Fruit fly (Drosophila melanogaster) whole organism, embryonic: ENCODE data around the gene elB.

ENCODE experiments used
- Atf-2 ChIP-seq: fragments of 200-800 bp; sonication (Bioruptor generic); optimal IDR thresholded peaks from 2 replicates; lab custom pipeline; 2016; ENCODE audit warnings: missing biosample characterization, missing genetic modification characterization
- CG10462 ChIP-seq: fragments of 200-800 bp; sonication (Bioruptor generic); optimal IDR thresholded peaks from 2 replicates; lab custom pipeline; 2016; ENCODE audit warnings: missing biosample characterization, missing genetic modification characterization
- CG10565 ChIP-seq: fragments of 200-800 bp; sonication (Bioruptor generic); optimal IDR thresholded peaks from 3 replicates; lab custom pipeline; 2016; ENCODE audit warnings: missing biosample characterization, mild to moderate bottlenecking, missing genetic modification characterization
- CG11247 ChIP-seq: fragments of 200-800 bp; sonication (Bioruptor generic); IDR thresholded peaks from 2 replicates; pipeline ENCODE4 v1.3.6; 2022; ENCODE audit warnings: missing biosample characterization, missing genetic modification characterization
- CG11695 ChIP-seq: fragments of 200-800 bp; sonication (Bioruptor generic); IDR thresholded peaks from 3 replicates; pipeline ENCODE4 v1.3.6; 2022; ENCODE audit warnings: missing biosample characterization, missing genetic modification characterization
- CG12155 ChIP-seq: fragments of 200-800 bp; sonication (Bioruptor generic); optimal IDR thresholded peaks from 3 replicates; lab custom pipeline; 2016; ENCODE audit warnings: missing biosample characterization, missing genetic modification characterization
- CG1233 ChIP-seq: fragments of 200-800 bp; sonication (Bioruptor generic); optimal IDR thresholded peaks from 4 replicates; lab custom pipeline; 2018; ENCODE audit warnings: missing biosample characterization, mild to moderate bottlenecking, missing genetic modification characterization
- CG14014 ChIP-seq: fragments of 200-800 bp; sonication (Bioruptor generic); IDR thresholded peaks from 2 replicates; pipeline ENCODE4 v1.3.6; 2022; ENCODE audit warnings: missing biosample characterization, missing genetic modification characterization
- CG16813 ChIP-seq: fragments of 200-800 bp; sonication (Bioruptor generic); IDR thresholded peaks from 3 replicates; pipeline ENCODE4 v1.3.6; 2022; ENCODE audit warnings: missing biosample characterization, missing genetic modification characterization; ENCODE audit not compliant: partially characterized antibody
- CG18599 ChIP-seq: fragments of 200-800 bp; sonication (Bioruptor generic); optimal IDR thresholded peaks from 3 replicates; lab custom pipeline; 2017; ENCODE audit warnings: missing biosample characterization, missing genetic modification characterization, mild to moderate bottlenecking, moderate library complexity, missing genetic modification reagents
- CG2712 ChIP-seq: fragments of 200-800 bp; optimal IDR thresholded peaks from 3 replicates; lab custom pipeline; 2019; ENCODE audit warnings: missing biosample characterization, mild to moderate bottlenecking, missing genetic modification characterization, moderate library complexity
- CG32767 ChIP-seq: fragments of 200-800 bp; sonication (Bioruptor generic); IDR thresholded peaks from 2 replicates; pipeline ENCODE4 v1.3.6; 2022; ENCODE audit warnings: missing biosample characterization, missing genetic modification characterization
- CG3726 ChIP-seq: fragments of 200-800 bp; sonication (Bioruptor generic); IDR thresholded peaks from 3 replicates; pipeline ENCODE4, ENCODE4 v1.3.6; 2022; ENCODE audit warnings: missing biosample characterization, missing genetic modification characterization
- CG4360 ChIP-seq: fragments of 200-800 bp; sonication (Bioruptor generic); IDR thresholded peaks from 2 replicates; pipeline ENCODE4 v1.3.6; 2022; ENCODE audit warnings: missing biosample characterization, missing genetic modification characterization
- CG6654 ChIP-seq: fragments of 200-800 bp; sonication (Bioruptor generic); optimal IDR thresholded peaks from 2 replicates; lab custom pipeline; 2017; ENCODE audit warnings: missing biosample characterization, mild to moderate bottlenecking, missing genetic modification characterization
- CG6683 ChIP-seq: fragments of 200-800 bp; sonication (Bioruptor generic); optimal IDR thresholded peaks from 2 replicates; lab custom pipeline; 2017; ENCODE audit warnings: missing biosample characterization, mild to moderate bottlenecking, missing genetic modification characterization, missing genetic modification reagents
- CG7963 ChIP-seq: fragments of 200-800 bp; sonication (Bioruptor generic); IDR thresholded peaks from 3 replicates; pipeline ENCODE4 v1.3.6; 2022; ENCODE audit warnings: missing biosample characterization, missing genetic modification characterization; ENCODE audit not compliant: partially characterized antibody
- CoRest ChIP-seq: fragments of 200-800 bp; sonication (Bioruptor generic); optimal IDR thresholded peaks from 3 replicates; lab custom pipeline; 2018; ENCODE audit warnings: missing biosample characterization, mild to moderate bottlenecking, missing genetic modification characterization, moderate library complexity
- Dp ChIP-seq: fragments of 200-800 bp; sonication (Bioruptor generic); optimal IDR thresholded peaks from 2 replicates; lab custom pipeline; 2018; ENCODE audit warnings: missing biosample characterization, mild to moderate bottlenecking, missing genetic modification characterization, moderate library complexity
- ERR ChIP-seq: fragments of 200-800 bp; sonication (Bioruptor generic); optimal IDR thresholded peaks from 2 replicates; lab custom pipeline; 2016; ENCODE audit warnings: missing biosample characterization, missing genetic modification characterization
- GATAe ChIP-seq: fragments of 200-800 bp; sonication (Bioruptor generic); conservative IDR thresholded peaks from 2 replicates; pipeline ENCODE4 v1.3.6; 2022; ENCODE audit warnings: missing biosample characterization, missing genetic modification characterization
- HLH4C ChIP-seq: fragments of 200-800 bp; sonication (Bioruptor generic); IDR thresholded peaks from 3 replicates; pipeline ENCODE4 v1.3.6; 2022; ENCODE audit warnings: missing biosample characterization, missing genetic modification characterization; ENCODE audit not compliant: partially characterized antibody
- Hand ChIP-seq: fragments of 200-800 bp; sonication (Bioruptor generic); optimal IDR thresholded peaks from 2 replicates; lab custom pipeline; 2017; ENCODE audit warnings: mild to moderate bottlenecking, missing biosample characterization, missing genetic modification reagents, missing genetic modification characterization
- MESR4 ChIP-seq: fragments of 200-800 bp; sonication (Bioruptor generic); optimal IDR thresholded peaks from 2 replicates; lab custom pipeline; 2018; ENCODE audit warnings: missing biosample characterization, mild to moderate bottlenecking, missing genetic modification characterization, moderate library complexity
- NK7.1 ChIP-seq: fragments of 200-800 bp; sonication (Bioruptor generic); optimal IDR thresholded peaks from 3 replicates; lab custom pipeline; 2016; ENCODE audit warnings: missing biosample characterization, missing genetic modification characterization
- Rx ChIP-seq: fragments of 200-800 bp; sonication (Bioruptor generic); IDR thresholded peaks from 2 replicates; pipeline ENCODE4 v1.3.6; 2022; ENCODE audit warnings: missing biosample characterization, missing genetic modification characterization
- Six4 ChIP-seq: fragments of 200-800 bp; sonication (Bioruptor generic); optimal IDR thresholded peaks from 2 replicates; lab custom pipeline; 2016; ENCODE audit warnings: missing biosample characterization, missing genetic modification characterization
- Sry-β ChIP-seq: fragments of 200-800 bp; sonication (Bioruptor generic); optimal IDR thresholded peaks from 2 replicates; lab custom pipeline; 2018; ENCODE audit warnings: missing biosample characterization, mild to moderate bottlenecking, missing genetic modification characterization, moderate library complexity
- Ssrp ChIP-seq: fragments of 200-800 bp; sonication (Bioruptor generic); optimal IDR thresholded peaks from 2 replicates; lab custom pipeline; 2018; ENCODE audit warnings: missing biosample characterization, mild to moderate bottlenecking, missing genetic modification characterization, moderate library complexity
- Trl ChIP-seq, 3 experiments: fragments of >200 bp in 2 of 3; fragments of 200-800 bp in 1 of 3; sonication (Bioruptor generic) in 1 of 3; optimal IDR thresholded peaks; 2 replicates in 1 of 3; 3 replicates in 2 of 3; lab custom pipeline; 2016 to 2017; ENCODE audit warnings: missing biosample characterization in 1 of 3, missing genetic modification characterization in 1 of 3
- bigmax ChIP-seq: fragments of 200-800 bp; sonication (Bioruptor generic); optimal IDR thresholded peaks from 2 replicates; lab custom pipeline; 2018; ENCODE audit warnings: missing biosample characterization, mild to moderate bottlenecking, missing genetic modification characterization
- crp ChIP-seq, 2 experiments: fragments of 200-800 bp; sonication (Bioruptor generic); optimal IDR thresholded peaks; 2 replicates in 1 of 2; 3 replicates in 1 of 2; lab custom pipeline; 2017; ENCODE audit warnings: missing biosample characterization in 2 of 2, missing genetic modification characterization in 2 of 2, mild to moderate bottlenecking in 1 of 2, moderate library complexity in 1 of 2
- dpn ChIP-seq, 2 experiments: fragments of 200-800 bp; sonication (Bioruptor generic); optimal IDR thresholded peaks; 3 replicates each; lab custom pipeline; 2016; ENCODE audit warnings: missing biosample characterization in 2 of 2, missing genetic modification characterization in 2 of 2
- gt ChIP-seq: fragments of 200-800 bp; sonication (Bioruptor generic); IDR thresholded peaks from 2 replicates; pipeline ENCODE4 v1.3.6; 2022; ENCODE audit warnings: missing biosample characterization, missing genetic modification characterization
- hkb ChIP-seq, 2 experiments: fragments of 200-800 bp in 1 of 2; fragments of >200 bp in 1 of 2; sonication (Bioruptor generic) in 1 of 2; IDR thresholded peaks in 1 of 2; optimal IDR thresholded peaks in 1 of 2; 2 replicates each; pipeline versions ENCODE4 v1.3.6 to Lab custom; 2017 to 2022; ENCODE audit warnings: missing biosample characterization in 1 of 2, missing genetic modification characterization in 1 of 2
- lilli ChIP-seq: fragments of 200-800 bp; sonication (Bioruptor generic); optimal IDR thresholded peaks from 3 replicates; lab custom pipeline; 2016; ENCODE audit warnings: missing biosample characterization, missing genetic modification characterization
- mld ChIP-seq: fragments of 200-800 bp; sonication (Bioruptor generic); IDR thresholded peaks from 3 replicates; pipeline ENCODE4 v1.3.6; 2022; ENCODE audit warnings: missing biosample characterization, missing genetic modification characterization; ENCODE audit not compliant: partially characterized antibody
- nerfin-2 ChIP-seq: fragments of 200-800 bp; sonication (Bioruptor generic); IDR thresholded peaks from 2 replicates; pipeline ENCODE4 v1.3.6; 2022; ENCODE audit warnings: missing biosample characterization, missing genetic modification characterization; ENCODE audit not compliant: partially characterized antibody
- phol ChIP-seq: fragments of 200-800 bp; sonication (Bioruptor generic); optimal IDR thresholded peaks from 3 replicates; lab custom pipeline; 2018; ENCODE audit warnings: missing biosample characterization, mild to moderate bottlenecking, missing genetic modification characterization, moderate library complexity
- seq ChIP-seq: fragments of 200-800 bp; sonication (Bioruptor generic); IDR thresholded peaks from 2 replicates; pipeline ENCODE4 v1.3.6; 2022; ENCODE audit warnings: missing biosample characterization, missing genetic modification characterization
- sim ChIP-seq: fragments of 200-800 bp; sonication (Bioruptor generic); IDR thresholded peaks from 2 replicates; pipeline ENCODE4 v1.3.6; 2022; ENCODE audit warnings: missing biosample characterization, missing genetic modification characterization
- sna ChIP-seq: fragments of 200-800 bp; sonication (Bioruptor generic); IDR thresholded peaks from 2 replicates; pipeline ENCODE4 v1.3.6; 2022; ENCODE audit warnings: missing biosample characterization, missing genetic modification characterization; ENCODE audit not compliant: partially characterized antibody
- sqz ChIP-seq: fragments of 200-800 bp; sonication (Bioruptor generic); optimal IDR thresholded peaks from 3 replicates; lab custom pipeline; 2018; ENCODE audit warnings: missing biosample characterization, mild to moderate bottlenecking, missing genetic modification characterization
- tna ChIP-seq: fragments of 200-800 bp; sonication (Bioruptor generic); IDR thresholded peaks from 2 replicates; pipeline ENCODE4 v1.3.6; 2022; ENCODE audit warnings: missing biosample characterization, missing genetic modification characterization; ENCODE audit not compliant: partially characterized antibody
- vfl ChIP-seq: fragments of 200-800 bp; sonication (Bioruptor generic); optimal IDR thresholded peaks from 2 replicates; lab custom pipeline; 2016; ENCODE audit warnings: missing biosample characterization, missing genetic modification characterization
- wek ChIP-seq: fragments of 200-800 bp; sonication (Bioruptor generic); optimal IDR thresholded peaks from 3 replicates; lab custom pipeline; 2018; ENCODE audit warnings: missing biosample characterization, mild to moderate bottlenecking, missing genetic modification characterization, moderate library complexity
- zfh2 ChIP-seq: fragments of 200-800 bp; sonication (Bioruptor generic); optimal IDR thresholded peaks from 2 replicates; lab custom pipeline; 2016; ENCODE audit warnings: missing biosample characterization, missing genetic modification characterization

The elB gene

DNA sequence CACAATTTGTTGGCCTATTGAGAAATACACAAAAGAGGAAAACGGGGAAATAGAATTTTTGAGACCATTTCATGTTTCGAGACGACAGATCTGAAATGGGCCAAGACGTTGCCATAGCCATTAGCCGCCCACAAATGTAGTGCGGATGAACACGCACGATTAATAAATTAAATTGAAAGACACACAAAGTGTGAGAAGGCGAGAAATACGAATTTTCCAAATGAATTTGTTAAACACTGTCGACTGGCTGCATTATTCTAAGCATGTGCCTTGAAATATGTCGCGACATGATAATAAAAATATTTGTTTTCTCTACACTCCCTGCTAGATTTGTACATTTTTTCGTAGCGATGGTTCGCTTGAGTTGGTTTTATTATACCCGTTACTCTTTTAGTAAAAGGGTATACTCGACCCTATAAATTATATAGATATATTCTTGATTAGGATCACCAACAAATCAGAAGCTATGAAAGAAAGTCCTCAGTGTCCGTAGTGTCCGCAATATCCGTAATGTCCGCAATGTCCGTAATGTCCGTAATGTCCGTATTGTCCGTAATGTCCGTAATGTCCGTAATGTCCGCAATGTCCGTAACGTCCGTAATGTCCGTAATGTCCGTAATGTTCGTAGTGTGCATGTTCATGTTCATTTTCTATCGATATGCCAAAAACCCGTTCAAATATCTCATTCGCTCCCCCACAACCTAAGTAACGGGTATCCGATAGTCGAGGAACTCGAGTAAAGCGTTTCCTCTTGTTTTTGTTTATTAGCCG lies 32.7 kb downstream of the elB start (continued):
- TF ChIP-seq phol (tag; lab: Kevin White, UChicago), result peak; percentile 66
- peak; percentile 42 for TF ChIP-seq Ssrp (tag; lab: Kevin White, UChicago)
- no peak for TF ChIP-seq CG16813 (GFP tag; lab: Robert Waterston, UW)
- TF ChIP-seq gt (GFP tag; lab: Robert Waterston, UW), result peak; percentile 18; the same call in 1 of the 2 replicates
- peak; percentile 34 for TF ChIP-seq zfh2
- TF ChIP-seq CG18599 (GFP tag; lab: Kevin White, UChicago), result peak; percentile 1
- no peak for TF ChIP-seq sqz
- TF ChIP-seq CG14014 (GFP tag; lab: Robert Waterston, UW), result 0 out of 2 replicates have a peak, but pooled peaks have one; percentile 20
- no peak for TF ChIP-seq ERR (GFP tag; lab: Kevin White, UChicago)
- peak; percentile 17 to 19 for TF ChIP-seq dpn (GFP tag; optimal IDR thresholded peaks at IDR 0.05; lab: Kevin White, UChicago)
- TF ChIP-seq CG12155 (GFP tag; lab: Kevin White, UChicago), result no peak
- no peak for TF ChIP-seq CG7963 (GFP tag; lab: Robert Waterston, UW)
- no peak for TF ChIP-seq GATAe (GFP tag; lab: Robert Waterston, UW)
- peak; percentile 59 for TF ChIP-seq CoRest (tag; lab: Kevin White, UChicago)
- TF ChIP-seq vfl (GFP tag; lab: Kevin White, UChicago), result no peak
- no peak for TF ChIP-seq hkb (optimal IDR thresholded peaks at IDR 0.05; lab: Kevin White, UChicago)
- TF ChIP-seq hkb (GFP tag; IDR thresholded peaks at IDR 0.05; lab: Robert Waterston, UW), result no peak
- TF ChIP-seq Hand (GFP tag; lab: Kevin White, UChicago), result no peak
- no peak for TF ChIP-seq HLH4C
- peak; percentile 55 for TF ChIP-seq CG2712 (tag; lab: Kevin White, UChicago)
- peak; percentile 52 for TF ChIP-seq lilli (GFP tag; lab: Kevin White, UChicago)
- no peak for TF ChIP-seq CG11695 (GFP tag; lab: Robert Waterston, UW)
- TF ChIP-seq CG10462 (GFP tag; lab: Kevin White, UChicago), result no peak
- peak; percentile 23 for TF ChIP-seq CG1233 (GFP tag; lab: Kevin White, UChicago)
- no peak for TF ChIP-seq Rx (GFP tag; lab: Robert Waterston, UW)
- no peak for TF ChIP-seq MESR4
- no peak for TF ChIP-seq Atf-2 (GFP tag; lab: Kevin White, UChicago)
- no peak for TF ChIP-seq wek
- TF ChIP-seq CG10565 (GFP tag; lab: Kevin White, UChicago), result no peak
- no peak for TF ChIP-seq CG6683 (GFP tag; lab: Kevin White, UChicago)
- no peak for TF ChIP-seq CG11247 (GFP tag; lab: Robert Waterston, UW)
- no peak for TF ChIP-seq sna (GFP tag; lab: Robert Waterston, UW)
- TF ChIP-seq Dp (GFP tag; lab: Kevin White, UChicago), result no peak
- no peak for TF ChIP-seq bigmax (GFP tag; lab: Kevin White, UChicago)
- no peak for TF ChIP-seq tna (GFP tag; lab: Robert Waterston, UW)
- TF ChIP-seq mld (GFP tag; lab: Robert Waterston, UW), result no peak
- no peak for TF ChIP-seq crp (GFP tag; optimal IDR thresholded peaks at IDR 0.05; lab: Kevin White, UChicago)
- TF ChIP-seq Sry-β, result no peak
- no peak for TF ChIP-seq Trl (optimal IDR thresholded peaks at IDR 0.05; lab: Kevin White, UChicago)
- TF ChIP-seq Trl (GFP tag; optimal IDR thresholded peaks at IDR 0.05; lab: Kevin White, UChicago), result no peak
- TF ChIP-seq CG4360 (GFP tag; lab: Robert Waterston, UW), result 0 out of 2 replicates have a peak, but pooled peaks have one; percentile 11
- no peak for TF ChIP-seq sim
- no peak for TF ChIP-seq CG32767 (GFP tag; lab: Robert Waterston, UW)
- TF ChIP-seq Six4 (GFP tag; lab: Kevin White, UChicago), result peak; percentile 33
- no peak for TF ChIP-seq CG3726 (GFP tag; lab: Robert Waterston, UW)
- TF ChIP-seq CG6654, result peak; percentile 28
- no peak for TF ChIP-seq NK7.1 (GFP tag; lab: Kevin White, UChicago)
- TF ChIP-seq seq, result no peak
- no peak for TF ChIP-seq nerfin-2 (GFP tag; lab: Robert Waterston, UW)
